Fruit fly (Drosophila melanogaster): Measurements from ENCODE around the gene CG11037.

dm6 chr3L:20986929-20987363, 25.8 kb upstream of the CG11037 start:
- no peak for TF ChIP-seq Hr78 (GFP tag; optimal IDR thresholded peaks at IDR 0.05)
- TF ChIP-seq zen (tag; optimal IDR thresholded peaks at IDR 0.05): no peak
- no peak for TF ChIP-seq sima (GFP tag; optimal IDR thresholded peaks at IDR 0.05)
- TF ChIP-seq eve (GFP tag; optimal IDR thresholded peaks at IDR 0.05): no peak
- no peak for TF ChIP-seq CG15601 (tag; optimal IDR thresholded peaks at IDR 0.05)
- TF ChIP-seq CG1529 (GFP tag; optimal IDR thresholded peaks at IDR 0.05): no peak
- no peak for TF ChIP-seq Nf-YB (GFP tag; optimal IDR thresholded peaks at IDR 0.05)
- no peak for TF ChIP-seq ttk (GFP tag; IDR thresholded peaks at IDR 0.05)
- TF ChIP-seq lov (optimal IDR thresholded peaks at IDR 0.05): no peak
- TF ChIP-seq lov (GFP tag; IDR thresholded peaks at IDR 0.05): no peak
